Fruit fly (Drosophila melanogaster): ENCODE data around the gene Gr22f.
A peak's percentile ranks its signal among the peaks of the same experiment; 100 is the strongest.

The Gr22f gene

DNA sequence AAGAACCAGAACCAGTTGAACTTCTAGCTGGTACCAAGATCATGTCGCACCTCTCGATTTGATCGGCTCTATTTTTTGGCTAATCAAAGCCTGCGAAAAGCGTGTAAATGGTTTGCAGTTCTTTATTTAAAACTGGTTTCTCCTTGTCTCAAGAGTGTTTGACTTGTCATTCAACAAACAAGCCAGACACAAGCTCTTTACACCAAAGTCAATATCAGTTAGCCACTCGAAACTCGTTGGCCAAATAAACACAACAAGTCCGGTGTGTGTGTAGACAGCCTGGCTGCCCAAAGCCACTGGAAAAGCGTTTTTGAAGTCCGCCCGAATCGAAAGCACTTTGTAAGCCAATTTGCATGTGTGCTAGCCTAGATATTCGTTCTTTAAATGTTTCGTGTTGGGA lies 16.2 kb downstream of the Gr22f start (continued):
- no peak for TF ChIP-seq NC2β (GFP tag; optimal IDR thresholded peaks at IDR 0.05)
- TF ChIP-seq YL-1 (GFP tag; optimal IDR thresholded peaks at IDR 0.05) = no peak
- no peak for TF ChIP-seq CG2116 (GFP tag; optimal IDR thresholded peaks at IDR 0.05)
- no peak for TF ChIP-seq hkb (optimal IDR thresholded peaks at IDR 0.05)
- peak; percentile 14; the same call in 1 of the 2 replicates for TF ChIP-seq hkb (GFP tag; IDR thresholded peaks at IDR 0.05)
- TF ChIP-seq Kr (GFP tag; optimal IDR thresholded peaks at IDR 0.05) = no peak
- TF ChIP-seq CG1603 (tag; optimal IDR thresholded peaks at IDR 0.05) = no peak
- TF ChIP-seq wek (GFP tag; optimal IDR thresholded peaks at IDR 0.05) = no peak
- no peak for TF ChIP-seq pan (optimal IDR thresholded peaks at IDR 0.05)
- peak in 1 of 2 experiments; percentile 37 for TF ChIP-seq pan (GFP tag; optimal IDR thresholded peaks at IDR 0.05 in 1 of 2, IDR thresholded peaks at IDR 0.05 in 1 of 2)
- no peak for TF ChIP-seq Camta (GFP tag; optimal IDR thresholded peaks at IDR 0.05)
- no peak for TF ChIP-seq BEAF-32 (GFP tag; optimal IDR thresholded peaks at IDR 0.05)
- TF ChIP-seq CG8290 (GFP tag; optimal IDR thresholded peaks at IDR 0.05) = no peak
- peak in 1 of 2 experiments; percentile 27 for TF ChIP-seq CG8290 (tag; optimal IDR thresholded peaks at IDR 0.05)
- TF ChIP-seq B-H1 (GFP tag; IDR thresholded peaks at IDR 0.05) = no peak
- TF ChIP-seq Elba2 (GFP tag; optimal IDR thresholded peaks at IDR 0.05) = no peak
- no peak for TF ChIP-seq sens-2 (GFP tag; IDR thresholded peaks at IDR 0.05)
- no peak for TF ChIP-seq CG32532 (GFP tag; IDR thresholded peaks at IDR 0.05)
- no peak for TF ChIP-seq Bteb2 (GFP tag; optimal IDR thresholded peaks at IDR 0.05)
- TF ChIP-seq Hr3 (GFP tag; optimal IDR thresholded peaks at IDR 0.05) = no peak
- TF ChIP-seq gem (tag; optimal IDR thresholded peaks at IDR 0.05) = peak; percentile 12
- TF ChIP-seq sens (GFP tag) = peak; percentile 10
- TF ChIP-seq Awh (GFP tag; IDR thresholded peaks at IDR 0.05) = peak; percentile 55; the same call in 1 of the 2 replicates
- no peak for TF ChIP-seq maf-S (GFP tag; optimal IDR thresholded peaks at IDR 0.05)
- TF ChIP-seq CG7271 (tag; optimal IDR thresholded peaks at IDR 0.05) = no peak
- peak; percentile 56 for TF ChIP-seq stc (GFP tag; IDR thresholded peaks at IDR 0.05)
- TF ChIP-seq CG18619 (GFP tag; optimal IDR thresholded peaks at IDR 0.05) = no peak
- no peak for TF ChIP-seq jing (GFP tag; optimal IDR thresholded peaks at IDR 0.05)
- TF ChIP-seq CG9932 (GFP tag; IDR thresholded peaks at IDR 0.05) = peak; percentile 13; the same call in 1 of the 2 replicates
- TF ChIP-seq trh (GFP tag; optimal IDR thresholded peaks at IDR 0.05) = no peak
- TF ChIP-seq pb (GFP tag; optimal IDR thresholded peaks at IDR 0.05) = no peak
- no peak for TF ChIP-seq CG11093 (GFP tag; IDR thresholded peaks at IDR 0.05)
- peak; percentile 6 for TF ChIP-seq CG17359 (tag; optimal IDR thresholded peaks at IDR 0.05)
- TF ChIP-seq CG9437 (GFP tag; optimal IDR thresholded peaks at IDR 0.05) = no peak
- TF ChIP-seq Mes4 (GFP tag; optimal IDR thresholded peaks at IDR 0.05) = no peak
- TF ChIP-seq CG32772 (GFP tag; IDR thresholded peaks at IDR 0.05) = no peak
- no peak for TF ChIP-seq dmrt99B (tag; optimal IDR thresholded peaks at IDR 0.05)
- TF ChIP-seq CG12659 (GFP tag; optimal IDR thresholded peaks at IDR 0.05) = no peak
- TF ChIP-seq otp (GFP tag; IDR thresholded peaks at IDR 0.05) = 0 out of 3 replicates have a peak, but pooled peaks have one; percentile 22
- no peak for TF ChIP-seq luna (GFP tag; optimal IDR thresholded peaks at IDR 0.05)
- peak; percentile 46; the same call in 1 of the 2 replicates for TF ChIP-seq seq (GFP tag; IDR thresholded peaks at IDR 0.05)
- TF ChIP-seq fd102C (GFP tag; optimal IDR thresholded peaks at IDR 0.05) = no peak
- no peak for TF ChIP-seq CG7928 (GFP tag; optimal IDR thresholded peaks at IDR 0.05)
- TF ChIP-seq knrl (GFP tag; IDR thresholded peaks at IDR 0.05; ENCODE audit: partially characterized antibody) = no peak
- TF ChIP-seq CG2678 (tag; optimal IDR thresholded peaks at IDR 0.05) = peak; percentile 35
- no peak for TF ChIP-seq crc (GFP tag; optimal IDR thresholded peaks at IDR 0.05)
- no peak for TF ChIP-seq CG30431 (GFP tag; optimal IDR thresholded peaks at IDR 0.05)
- TF ChIP-seq vvl (GFP tag; IDR thresholded peaks at IDR 0.05) = no peak
- TF ChIP-seq CG11504 (tag; optimal IDR thresholded peaks at IDR 0.05) = no peak
- TF ChIP-seq Sox100B (GFP tag; optimal IDR thresholded peaks at IDR 0.05) = peak; percentile 3
- TF ChIP-seq chinmo (GFP tag; IDR thresholded peaks at IDR 0.05; ENCODE audit: partially characterized antibody) = 0 out of 4 replicates have a peak, but pooled peaks have one; percentile 5
- no peak for TF ChIP-seq en (GFP tag; optimal IDR thresholded peaks at IDR 0.05)
- TF ChIP-seq sr (GFP tag; IDR thresholded peaks at IDR 0.05) = 0 out of 3 replicates have a peak, but pooled peaks have one; percentile 5
